Worm (Caenorhabditis elegans) whole organism, L2 larva: ENCODE results near the gene fbxa-99.

Experiments
- C34F6.9 ChIP-seq: fragments of 150-350 bp; optimal IDR thresholded peaks from 2 replicates; lab custom pipeline; 2014; ENCODE audit warnings: missing biosample characterization, missing genetic modification characterization
- F13H6.1 ChIP-seq: sonication (generic microtip); optimal IDR thresholded peaks from 2 replicates; lab custom pipeline; 2016; ENCODE audit warnings: missing genetic modification characterization, missing compliant biosample characterization
- alr-1 ChIP-seq: fragments of 150-350 bp; optimal IDR thresholded peaks from 2 replicates; lab custom pipeline; 2014; ENCODE audit warnings: missing biosample characterization, missing genetic modification characterization
- ceh-16 ChIP-seq: fragments of 150-350 bp; optimal IDR thresholded peaks from 2 replicates; lab custom pipeline; 2014; ENCODE audit warnings: missing biosample characterization, missing genetic modification characterization
- dmd-4 ChIP-seq: sonication (generic microtip); optimal IDR thresholded peaks from 2 replicates; lab custom pipeline; 2017; ENCODE audit warnings: missing biosample characterization, missing genetic modification characterization
- egl-27 ChIP-seq: sonication (generic microtip); optimal IDR thresholded peaks from 3 replicates; lab custom pipeline; 2017; ENCODE audit warnings: missing biosample characterization, missing genetic modification reagents, missing genetic modification characterization
- elt-3 ChIP-seq: sonication (generic microtip); optimal IDR thresholded peaks from 2 replicates; lab custom pipeline; 2017; ENCODE audit warnings: missing biosample characterization, missing genetic modification characterization
- gmeb-1 ChIP-seq: fragments of 150-350 bp; optimal IDR thresholded peaks from 2 replicates; lab custom pipeline; 2014; ENCODE audit warnings: missing biosample characterization, missing genetic modification characterization
- lin-13 ChIP-seq: fragments of 150-350 bp; optimal IDR thresholded peaks from 2 replicates; lab custom pipeline; 2014; ENCODE audit warnings: missing biosample characterization, missing genetic modification reagents, missing genetic modification characterization
- lsy-2 ChIP-seq, 2 experiments: fragments of 150-350 bp in 1 of 2; sonication (generic microtip) in 1 of 2; optimal IDR thresholded peaks; 2 replicates each; lab custom pipeline; 2014 to 2017; ENCODE audit warnings: missing biosample characterization in 2 of 2, missing genetic modification characterization in 2 of 2
- mbf-1 ChIP-seq: sonication (generic microtip); optimal IDR thresholded peaks from 2 replicates; lab custom pipeline; 2017; ENCODE audit warnings: missing biosample characterization, missing genetic modification characterization
- mdl-1 ChIP-seq, 2 experiments: fragments of 150-350 bp in 1 of 2; sonication (generic microtip) in 1 of 2; optimal IDR thresholded peaks; 2 replicates each; lab custom pipeline; 2017; ENCODE audit warnings: missing biosample characterization in 2 of 2, missing genetic modification characterization in 2 of 2
- nhr-10 ChIP-seq: sonication (generic microtip); optimal IDR thresholded peaks from 2 replicates; lab custom pipeline; 2017; ENCODE audit warnings: missing biosample characterization, missing genetic modification characterization
- nhr-11 ChIP-seq: fragments of 150-350 bp; optimal IDR thresholded peaks from 2 replicates; lab custom pipeline; 2014; ENCODE audit warnings: missing biosample characterization, missing genetic modification characterization
- nhr-12 ChIP-seq: fragments of 150-350 bp; optimal IDR thresholded peaks from 2 replicates; lab custom pipeline; 2014; ENCODE audit warnings: missing biosample characterization, missing genetic modification characterization
- nhr-129 ChIP-seq: fragments of 150-350 bp; optimal IDR thresholded peaks from 2 replicates; lab custom pipeline; 2014; ENCODE audit warnings: missing biosample characterization, missing genetic modification characterization
- nhr-21 ChIP-seq: fragments of 150-350 bp; optimal IDR thresholded peaks from 2 replicates; lab custom pipeline; 2014; ENCODE audit warnings: missing biosample characterization, missing genetic modification characterization
- nhr-23 ChIP-seq: fragments of 150-350 bp; optimal IDR thresholded peaks from 2 replicates; lab custom pipeline; 2014; ENCODE audit warnings: missing biosample characterization, missing genetic modification reagents, missing genetic modification characterization
- nhr-237 ChIP-seq: fragments of 150-350 bp; optimal IDR thresholded peaks from 2 replicates; lab custom pipeline; 2014; ENCODE audit warnings: missing biosample characterization, missing genetic modification characterization
- nhr-25 ChIP-seq: fragments of 150-350 bp; sonication (generic microtip); optimal IDR thresholded peaks from 3 replicates; lab custom pipeline; 2014; ENCODE audit warnings: missing biosample characterization, missing genetic modification characterization
- peb-1 ChIP-seq: fragments of 150-350 bp; optimal IDR thresholded peaks from 2 replicates; lab custom pipeline; 2014; ENCODE audit warnings: missing biosample characterization, missing genetic modification characterization
- sem-4 ChIP-seq: fragments of 150-350 bp; optimal IDR thresholded peaks from 2 replicates; lab custom pipeline; 2014; ENCODE audit warnings: missing biosample characterization, missing genetic modification reagents, missing genetic modification characterization
- skn-1 ChIP-seq: sonication (generic microtip); optimal IDR thresholded peaks from 2 replicates; lab custom pipeline; 2017; ENCODE audit warnings: missing biosample characterization, missing genetic modification characterization
- sma-3 ChIP-seq: sonication (generic microtip); optimal IDR thresholded peaks from 2 replicates; lab custom pipeline; 2016; ENCODE audit warnings: missing genetic modification reagents, missing genetic modification characterization, missing compliant biosample characterization
- sma-9 ChIP-seq, 2 experiments: fragments of 150-350 bp in 1 of 2; sonication (generic microtip) in 1 of 2; optimal IDR thresholded peaks; 2 replicates each; lab custom pipeline; 2014 to 2016; ENCODE audit warnings: missing genetic modification characterization in 2 of 2, mild to moderate bottlenecking in 1 of 2, missing biosample characterization in 1 of 2, missing compliant biosample characterization in 1 of 2, missing genetic modification reagents in 1 of 2, moderate library complexity in 1 of 2
- unc-55 ChIP-seq: fragments of 150-350 bp; sonication (generic microtip); optimal IDR thresholded peaks from 3 replicates; lab custom pipeline; 2014; ENCODE audit warnings: missing biosample characterization, missing genetic modification reagents, missing genetic modification characterization
- ztf-1 ChIP-seq: fragments of 200-800 bp; sonication (Bioruptor generic); conservative IDR thresholded peaks from 2 replicates; pipeline ENCODE4 v1.3.6; 2022; ENCODE audit warnings: missing genetic modification characterization, missing compliant biosample characterization

The fbxa-99 gene

DNA sequence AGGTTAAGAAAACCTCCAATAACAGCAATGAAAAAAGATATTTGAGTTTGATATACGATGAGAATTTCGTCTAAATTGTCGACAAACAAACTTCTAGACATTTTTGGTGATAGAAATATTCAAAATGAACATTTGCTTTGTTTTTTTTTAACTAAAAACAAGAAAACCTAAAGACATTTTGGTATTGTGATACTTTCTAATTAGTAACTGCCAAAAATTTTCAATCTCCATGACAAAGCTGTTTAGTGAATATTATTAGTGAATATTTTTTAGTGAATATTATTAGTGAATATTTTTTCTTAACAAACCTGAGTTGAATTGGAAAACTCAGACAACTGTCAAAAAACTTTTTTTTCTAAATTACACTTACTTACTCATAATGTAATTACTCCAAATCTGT is 42.4 kb downstream of the fbxa-99 start, which contains the start of gene srw-55:
Gene srw-55, minus strand, starts transcription at position 101 of the 400 bp plus-strand sequence.
- TF ChIP-seq nhr-10 (tag; lab: Kevin White, UChicago), result no peak
- no peak for TF ChIP-seq nhr-129 (tag; lab: Kevin White, UChicago)
- TF ChIP-seq dmd-4 (tag; lab: Kevin White, UChicago), result no peak
- no peak for TF ChIP-seq nhr-11 (tag; lab: Kevin White, UChicago)
- no peak for TF ChIP-seq mdl-1 (tag; optimal IDR thresholded peaks at IDR 0.05; lab: Kevin White, UChicago)
- TF ChIP-seq mbf-1 (tag; lab: Kevin White, UChicago), result no peak
- TF ChIP-seq skn-1 (tag; lab: Kevin White, UChicago), result no peak
- no peak for TF ChIP-seq nhr-237 (tag; lab: Kevin White, UChicago)
- TF ChIP-seq sem-4 (tag; lab: Kevin White, UChicago), result no peak
- TF ChIP-seq sma-9 (GFP tag; optimal IDR thresholded peaks at IDR 0.05; lab: Kevin White, UChicago), result no peak
- TF ChIP-seq sma-9 (tag; optimal IDR thresholded peaks at IDR 0.05; lab: Kevin White, UChicago), result no peak
- no peak for TF ChIP-seq nhr-12 (tag; lab: Kevin White, UChicago)
- TF ChIP-seq nhr-25 (tag; lab: Kevin White, UChicago), result no peak
- no peak for TF ChIP-seq elt-3 (tag; lab: Kevin White, UChicago)
- TF ChIP-seq ceh-16 (tag; lab: Kevin White, UChicago), result no peak
- TF ChIP-seq lin-13, result no peak
- TF ChIP-seq peb-1, result no peak
- no peak for TF ChIP-seq unc-55 (GFP tag; lab: Kevin White, UChicago)
- no peak for TF ChIP-seq nhr-23 (tag; lab: Kevin White, UChicago)
- TF ChIP-seq ztf-1, result no peak
- TF ChIP-seq, all 48 proteins: peak for 0

DNA sequence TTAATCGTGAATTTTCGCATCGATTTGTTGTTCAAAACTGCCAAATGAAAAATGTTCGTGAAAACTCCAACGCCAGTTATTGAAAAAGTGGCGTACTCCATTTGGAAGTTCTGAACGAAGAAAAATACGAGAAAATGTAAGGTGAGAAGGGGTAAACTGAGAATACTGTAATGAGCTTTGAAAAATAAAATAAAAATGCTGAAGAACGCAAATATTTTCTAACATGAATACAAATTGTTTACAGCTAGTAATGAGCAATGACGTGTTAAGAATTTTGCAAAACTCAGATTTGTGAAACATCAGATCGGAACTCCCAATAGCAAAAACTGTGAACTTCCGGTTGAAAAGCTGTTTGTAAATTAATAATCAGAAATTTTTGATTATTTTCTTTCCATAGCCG is 50.3 kb downstream of the fbxa-99 start, which contains the start of gene srw-26:
Gene srw-26, minus strand, starts transcription at position 101 of the 400 bp plus-strand sequence.
- TF ChIP-seq gmeb-1 (no peak), nhr-12 (tag; lab: Kevin White, UChicago) (no peak), ceh-16 (tag; lab: Kevin White, UChicago) (no peak), mdl-1 (tag; optimal IDR thresholded peaks at IDR 0.05; lab: Kevin White, UChicago) (no peak), dmd-4 (tag; lab: Kevin White, UChicago) (no peak), lsy-2 (tag; optimal IDR thresholded peaks at IDR 0.05; lab: Kevin White, UChicago) (no peak), alr-1 (tag; lab: Kevin White, UChicago) (no peak), egl-27 (tag; lab: Kevin White, UChicago) (no peak), nhr-21 (tag; lab: Kevin White, UChicago) (no peak), nhr-23 (tag; lab: Kevin White, UChicago) (no peak), nhr-237 (tag; lab: Kevin White, UChicago) (no peak), C34F6.9 (no peak), F13H6.1 (tag; lab: Kevin White, UChicago) (no peak), sma-3 (GFP tag; lab: Kevin White, UChicago) (no peak)
- TF ChIP-seq, all 48 proteins: peak for 0
